Fruit fly (Drosophila melanogaster) whole organism, embryonic: ENCODE results near the gene bsk.
A peak's percentile ranks its signal among the peaks of the same experiment; 100 is the strongest.

Source experiments
- ATbp ChIP-seq: fragments of 200-800 bp; sonication (Bioruptor generic); optimal IDR thresholded peaks from 2 replicates; lab custom pipeline; 2017; ENCODE audit warnings: missing biosample characterization, mild to moderate bottlenecking, missing genetic modification characterization, missing genetic modification reagents
- Awh ChIP-seq: fragments of 200-800 bp; sonication (Bioruptor generic); IDR thresholded peaks from 2 replicates; pipeline ENCODE4, ENCODE4 v1.3.6; 2022; ENCODE audit warnings: missing biosample characterization, missing genetic modification characterization
- B-H2 ChIP-seq: fragments of 200-800 bp; sonication (Bioruptor generic); optimal IDR thresholded peaks from 2 replicates; lab custom pipeline; 2018; ENCODE audit warnings: missing biosample characterization, mild to moderate bottlenecking, missing genetic modification characterization
- CG1024 ChIP-seq: fragments of 200-800 bp; sonication (Bioruptor generic); IDR thresholded peaks from 2 replicates; pipeline ENCODE4 v1.3.6; 2022; ENCODE audit warnings: missing biosample characterization, missing genetic modification characterization
- CG10543 ChIP-seq: fragments of 200-800 bp; sonication (Bioruptor generic); optimal IDR thresholded peaks from 3 replicates; lab custom pipeline; 2017; ENCODE audit warnings: missing biosample characterization, mild to moderate bottlenecking, missing genetic modification characterization, moderate library complexity
- CG11456 ChIP-seq: fragments of 200-800 bp; sonication (Bioruptor generic); IDR thresholded peaks from 3 replicates; pipeline ENCODE4 v1.3.6; 2022; ENCODE audit warnings: missing biosample characterization, missing genetic modification characterization
- CG11723 ChIP-seq: fragments of 200-800 bp; sonication (Bioruptor generic); optimal IDR thresholded peaks from 2 replicates; lab custom pipeline; 2017; ENCODE audit warnings: missing biosample characterization, mild to moderate bottlenecking, missing genetic modification characterization
- CG12104 ChIP-seq: fragments of 200-800 bp; sonication (Bioruptor generic); optimal IDR thresholded peaks from 3 replicates; lab custom pipeline; 2016; ENCODE audit warnings: missing biosample characterization, missing genetic modification characterization
- CG12219 ChIP-seq: fragments of 200-800 bp; sonication (Bioruptor generic); optimal IDR thresholded peaks from 3 replicates; lab custom pipeline; 2018; ENCODE audit warnings: missing biosample characterization, mild to moderate bottlenecking, missing genetic modification characterization
- CG12659 ChIP-seq: fragments of 200-800 bp; sonication (Bioruptor generic); optimal IDR thresholded peaks from 3 replicates; lab custom pipeline; 2017; ENCODE audit warnings: mild to moderate bottlenecking, missing biosample characterization, missing genetic modification reagents, missing genetic modification characterization
- CG12769 ChIP-seq: fragments of 200-800 bp; sonication (Bioruptor generic); optimal IDR thresholded peaks from 2 replicates; lab custom pipeline; 2019; ENCODE audit warnings: missing biosample characterization, mild to moderate bottlenecking, missing genetic modification characterization, moderate library complexity
- CG13287 ChIP-seq: fragments of 200-800 bp; sonication (Bioruptor generic); IDR thresholded peaks from 2 replicates; pipeline ENCODE4 v1.3.6; 2022; ENCODE audit warnings: missing biosample characterization, missing genetic modification characterization; ENCODE audit not compliant: partially characterized antibody
- CG17802 ChIP-seq: fragments of 200-800 bp; sonication (Bioruptor generic); optimal IDR thresholded peaks from 2 replicates; lab custom pipeline; 2018; ENCODE audit warnings: missing biosample characterization, mild to moderate bottlenecking, missing genetic modification characterization, moderate library complexity
- CG18476 ChIP-seq: fragments of 200-800 bp; sonication (Bioruptor generic); optimal IDR thresholded peaks from 2 replicates; lab custom pipeline; 2016; ENCODE audit warnings: missing biosample characterization, mild to moderate bottlenecking, missing genetic modification characterization
- CG31441 ChIP-seq: fragments of 200-800 bp; sonication (Bioruptor generic); IDR thresholded peaks from 2 replicates; pipeline ENCODE4 v1.3.6; 2022; ENCODE audit warnings: missing biosample characterization, missing genetic modification characterization
- CG4360 ChIP-seq: fragments of 200-800 bp; sonication (Bioruptor generic); IDR thresholded peaks from 2 replicates; pipeline ENCODE4 v1.3.6; 2022; ENCODE audit warnings: missing biosample characterization, missing genetic modification characterization
- CG4617 ChIP-seq: fragments of 200-800 bp; sonication (Bioruptor generic); optimal IDR thresholded peaks from 3 replicates; lab custom pipeline; 2016; ENCODE audit warnings: missing biosample characterization, missing genetic modification characterization, borderline replicate concordance
- CG6254 ChIP-seq: fragments of 200-800 bp; sonication (Bioruptor generic); optimal IDR thresholded peaks from 3 replicates; lab custom pipeline; 2017; ENCODE audit warnings: mild to moderate bottlenecking, missing biosample characterization, missing genetic modification reagents, missing genetic modification characterization
- CG6765 ChIP-seq: fragments of 200-800 bp; sonication (Bioruptor generic); optimal IDR thresholded peaks from 3 replicates; lab custom pipeline; 2017; ENCODE audit warnings: missing biosample characterization, mild to moderate bottlenecking, missing genetic modification characterization
- CG8359 ChIP-seq: fragments of 200-800 bp; sonication (Bioruptor generic); optimal IDR thresholded peaks from 2 replicates; lab custom pipeline; 2017; ENCODE audit warnings: missing biosample characterization, mild to moderate bottlenecking, missing genetic modification characterization, borderline replicate concordance
- CG8765 ChIP-seq: fragments of 200-800 bp; sonication (Bioruptor generic); IDR thresholded peaks from 2 replicates; pipeline ENCODE4 v1.3.6; 2022; ENCODE audit warnings: missing biosample characterization, missing genetic modification characterization
- Chrac-16 ChIP-seq: fragments of 200-800 bp; sonication (Bioruptor generic); optimal IDR thresholded peaks from 3 replicates; lab custom pipeline; 2016; ENCODE audit warnings: missing biosample characterization, missing genetic modification characterization
- Dll ChIP-seq: fragments of 200-800 bp; sonication (Bioruptor generic); IDR thresholded peaks from 4 replicates; pipeline ENCODE4 v1.3.6; 2022; ENCODE audit warnings: missing biosample characterization, missing genetic modification characterization; ENCODE audit not compliant: partially characterized antibody
- Dp ChIP-seq: fragments of 200-800 bp; sonication (Bioruptor generic); optimal IDR thresholded peaks from 2 replicates; lab custom pipeline; 2018; ENCODE audit warnings: missing biosample characterization, mild to moderate bottlenecking, missing genetic modification characterization, moderate library complexity
- E2f1 ChIP-seq: fragments of 200-800 bp; sonication (Bioruptor generic); IDR thresholded peaks from 2 replicates; pipeline ENCODE4 v1.3.6; 2022; ENCODE audit warnings: missing biosample characterization, missing genetic modification characterization
- Ets65A ChIP-seq: fragments of 200-800 bp; sonication (Bioruptor generic); peaks from one replicate; lab custom pipeline; 2016; ENCODE audit warnings: missing biosample characterization, missing genetic modification characterization
- Hmr ChIP-seq: fragments of 200-800 bp; sonication (Bioruptor generic); optimal IDR thresholded peaks from 3 replicates; lab custom pipeline; 2017; ENCODE audit warnings: mild to moderate bottlenecking, missing biosample characterization, missing genetic modification reagents, missing genetic modification characterization
- Hr3 ChIP-seq: fragments of 200-800 bp; sonication (Bioruptor generic); optimal IDR thresholded peaks from 3 replicates; lab custom pipeline; 2016; ENCODE audit warnings: missing biosample characterization, missing genetic modification characterization
- Med ChIP-seq: fragments of 200-800 bp; sonication (Bioruptor generic); peaks from one replicate; lab custom pipeline; 2016; ENCODE audit warnings: missing biosample characterization, missing genetic modification characterization, mild to moderate bottlenecking, inconsistent platforms, moderate library complexity
- Nf-YC ChIP-seq: fragments of 200-800 bp; optimal IDR thresholded peaks from 3 replicates; lab custom pipeline; 2019; ENCODE audit warnings: missing biosample characterization, mild to moderate bottlenecking, missing genetic modification characterization, moderate library complexity
- Side ChIP-seq: fragments of 200-800 bp; sonication (Bioruptor generic); optimal IDR thresholded peaks from 2 replicates; lab custom pipeline; 2016; ENCODE audit warnings: missing biosample characterization, missing genetic modification characterization
- ap ChIP-seq: fragments of 200-800 bp; sonication (Bioruptor generic); IDR thresholded peaks from 2 replicates; pipeline ENCODE4 v1.3.6; 2022; ENCODE audit warnings: missing biosample characterization, missing genetic modification characterization
- br ChIP-seq: fragments of >200 bp; optimal IDR thresholded peaks from 2 replicates; lab custom pipeline; 2017
- cas ChIP-seq: fragments of 200-800 bp; sonication (Bioruptor generic); IDR thresholded peaks from 2 replicates; pipeline ENCODE4 v1.3.6; 2022; ENCODE audit warnings: missing biosample characterization, missing genetic modification characterization
- chif ChIP-seq, 2 experiments: fragments of 200-800 bp; sonication (Bioruptor generic); optimal IDR thresholded peaks; 3 replicates each; lab custom pipeline; 2016; ENCODE audit warnings: missing biosample characterization in 2 of 2, missing genetic modification characterization in 2 of 2
- corto ChIP-seq: fragments of 200-800 bp; sonication (Bioruptor generic); optimal IDR thresholded peaks from 2 replicates; lab custom pipeline; 2016; ENCODE audit warnings: missing biosample characterization, mild to moderate bottlenecking, missing genetic modification characterization, moderate library complexity
- dm ChIP-seq: fragments of 200-800 bp; sonication (Bioruptor generic); optimal IDR thresholded peaks from 3 replicates; lab custom pipeline; 2016; ENCODE audit warnings: missing biosample characterization, missing genetic modification characterization
- dmrt99B ChIP-seq: fragments of 200-800 bp; sonication (Bioruptor generic); optimal IDR thresholded peaks from 2 replicates; lab custom pipeline; 2018; ENCODE audit warnings: missing biosample characterization, mild to moderate bottlenecking, missing genetic modification characterization, moderate library complexity
- dysf ChIP-seq: fragments of 200-800 bp; sonication (Bioruptor generic); IDR thresholded peaks from 3 replicates; pipeline ENCODE4 v1.3.6; 2022; ENCODE audit warnings: missing biosample characterization, missing genetic modification characterization
- fd3F ChIP-seq: fragments of 200-800 bp; sonication (Bioruptor generic); optimal IDR thresholded peaks from 2 replicates; lab custom pipeline; 2018; ENCODE audit warnings: missing biosample characterization, mild to moderate bottlenecking, missing genetic modification characterization, moderate library complexity
- gt ChIP-seq: fragments of 200-800 bp; sonication (Bioruptor generic); IDR thresholded peaks from 2 replicates; pipeline ENCODE4 v1.3.6; 2022; ENCODE audit warnings: missing biosample characterization, missing genetic modification characterization
- knrl ChIP-seq: fragments of 200-800 bp; sonication (Bioruptor generic); IDR thresholded peaks from 3 replicates; pipeline ENCODE4 v1.3.6; 2022; ENCODE audit warnings: missing biosample characterization, missing genetic modification characterization; ENCODE audit not compliant: partially characterized antibody
- nom ChIP-seq: fragments of 200-800 bp; sonication (Bioruptor generic); optimal IDR thresholded peaks from 2 replicates; lab custom pipeline; 2017; ENCODE audit warnings: missing biosample characterization, missing genetic modification characterization, mild to moderate bottlenecking, moderate library complexity, missing genetic modification reagents
- p53 ChIP-seq: fragments of 200-800 bp; sonication (Bioruptor generic); optimal IDR thresholded peaks from 2 replicates; lab custom pipeline; 2016; ENCODE audit warnings: missing biosample characterization, missing genetic modification characterization
- pho ChIP-seq: fragments of 200-800 bp; sonication (Bioruptor generic); optimal IDR thresholded peaks from 2 replicates; lab custom pipeline; 2016; ENCODE audit warnings: missing biosample characterization, missing genetic modification characterization
- sd ChIP-seq: fragments of 200-800 bp; sonication (Bioruptor generic); optimal IDR thresholded peaks from 3 replicates; lab custom pipeline; 2018; ENCODE audit warnings: missing biosample characterization, mild to moderate bottlenecking, missing genetic modification characterization, moderate library complexity
- sqz ChIP-seq: fragments of 200-800 bp; sonication (Bioruptor generic); optimal IDR thresholded peaks from 3 replicates; lab custom pipeline; 2018; ENCODE audit warnings: missing biosample characterization, mild to moderate bottlenecking, missing genetic modification characterization
- tgo ChIP-seq: fragments of 200-800 bp; sonication (Bioruptor generic); IDR thresholded peaks from 3 replicates; pipeline ENCODE4 v1.3.6; 2022; ENCODE audit warnings: missing biosample characterization, missing genetic modification characterization
- tio ChIP-seq: fragments of 200-800 bp; sonication (Bioruptor generic); optimal IDR thresholded peaks from 2 replicates; lab custom pipeline; 2017; ENCODE audit warnings: missing biosample characterization, missing genetic modification characterization, inconsistent platforms
- z ChIP-seq: fragments of 200-800 bp; sonication (Bioruptor generic); IDR thresholded peaks from 3 replicates; pipeline ENCODE4 v1.3.6; 2022; ENCODE audit warnings: missing biosample characterization, missing genetic modification characterization

The bsk gene

dm6 chr2L:10232152-10232816, 18.0 kb downstream of the bsk start, which contains the start of gene eEF1delta (continued):
- no peak for TF ChIP-seq gt (GFP tag; lab: Robert Waterston, UW)
- no peak for TF ChIP-seq CG18476 (GFP tag; lab: Kevin White, UChicago)
- no peak for TF ChIP-seq br (lab: Kevin White, UChicago)
- no peak for TF ChIP-seq CG6765
- no peak for TF ChIP-seq CG4360 (GFP tag; lab: Robert Waterston, UW)
- no peak for TF ChIP-seq chif (GFP tag; optimal IDR thresholded peaks at IDR 0.05; lab: Kevin White, UChicago)
- peak; percentile 45 for TF ChIP-seq dm
- no peak for TF ChIP-seq CG12219 (GFP tag; lab: Kevin White, UChicago)
- TF ChIP-seq B-H2 (GFP tag; lab: Kevin White, UChicago) = no peak
- TF ChIP-seq tgo = no peak
- no peak for TF ChIP-seq Hmr (GFP tag; lab: Kevin White, UChicago)
- no peak for TF ChIP-seq Chrac-16 (GFP tag; lab: Kevin White, UChicago)
- 0 out of 4 replicates have a peak, but pooled peaks have one; percentile 21 for TF ChIP-seq Dll (GFP tag; lab: Robert Waterston, UW)
- no peak for TF ChIP-seq ATbp (GFP tag; lab: Kevin White, UChicago)
- no peak for TF ChIP-seq CG8359 (GFP tag; lab: Kevin White, UChicago)
- no peak for TF ChIP-seq dmrt99B (tag; lab: Kevin White, UChicago)
- TF ChIP-seq fd3F (GFP tag; lab: Kevin White, UChicago) = no peak
- TF ChIP-seq sqz (GFP tag; lab: Kevin White, UChicago) = no peak
- TF ChIP-seq pho (GFP tag; lab: Kevin White, UChicago) = no peak
- no peak for TF ChIP-seq Hr3 (GFP tag; lab: Kevin White, UChicago)
- TF ChIP-seq CG4617 (GFP tag; lab: Kevin White, UChicago) = peak; percentile 54
- no peak for TF ChIP-seq corto (GFP tag; lab: Kevin White, UChicago)
- no peak for TF ChIP-seq ap (GFP tag; lab: Robert Waterston, UW)
- no peak for TF ChIP-seq z (GFP tag; lab: Robert Waterston, UW)
- TF ChIP-seq CG11456 (GFP tag; lab: Robert Waterston, UW) = no peak
- TF ChIP-seq knrl (GFP tag; lab: Robert Waterston, UW) = 0 out of 3 replicates have a peak, but pooled peaks have one; percentile 25
- TF ChIP-seq Awh (GFP tag; lab: Robert Waterston, UW) = no peak
- no peak for TF ChIP-seq Nf-YC (tag; lab: Kevin White, UChicago)
- TF ChIP-seq CG12769 = no peak
- TF ChIP-seq Side (GFP tag; lab: Kevin White, UChicago) = no peak
- TF ChIP-seq Dp (GFP tag; lab: Kevin White, UChicago) = no peak
- TF ChIP-seq tio = no peak
- no peak for TF ChIP-seq CG12104 (GFP tag; lab: Kevin White, UChicago)
- TF ChIP-seq E2f1 (GFP tag; lab: Robert Waterston, UW) = no peak
- TF ChIP-seq nom = no peak
- no peak for TF ChIP-seq CG6254 (GFP tag; lab: Kevin White, UChicago)
- peak; percentile 55 for TF ChIP-seq Med (GFP tag; lab: Kevin White, UChicago)
- TF ChIP-seq CG11723 (GFP tag; lab: Kevin White, UChicago) = peak; percentile 55
- no peak for TF ChIP-seq p53 (GFP tag; lab: Kevin White, UChicago)
- TF ChIP-seq CG13287 (GFP tag; lab: Robert Waterston, UW) = peak; percentile 25; the same call in 1 of the 2 replicates
- peak; percentile 16 for TF ChIP-seq Ets65A (GFP tag; lab: Kevin White, UChicago)
- TF ChIP-seq CG8765 = no peak
- TF ChIP-seq CG17802 (tag; lab: Kevin White, UChicago) = peak; percentile 98
- TF ChIP-seq dysf (GFP tag; lab: Robert Waterston, UW) = no peak
- TF ChIP-seq CG10543 (GFP tag; lab: Kevin White, UChicago) = no peak
- TF ChIP-seq CG12659 = peak; percentile 53
- TF ChIP-seq CG31441 (GFP tag; lab: Robert Waterston, UW) = no peak
- no peak for TF ChIP-seq cas (GFP tag; lab: Robert Waterston, UW)
- TF ChIP-seq sd (tag; lab: Kevin White, UChicago) = peak; percentile 27
- TF ChIP-seq CG1024 (GFP tag; lab: Robert Waterston, UW) = peak; percentile 93
